Worm (Caenorhabditis elegans) whole organism, L3 larva: Measurements from ENCODE around the gene C07H4.1.

Source experiments
- fkh-10 ChIP-seq: sonication (generic microtip); optimal IDR thresholded peaks from 2 replicates; lab custom pipeline; 2017; ENCODE audit warnings: missing biosample characterization, missing genetic modification reagents, missing genetic modification characterization
- mdl-1 ChIP-seq: fragments of 150-350 bp; optimal IDR thresholded peaks from 2 replicates; lab custom pipeline; 2014; ENCODE audit warnings: missing biosample characterization, missing genetic modification characterization
- nhr-11 ChIP-seq: fragments of 150-350 bp; optimal IDR thresholded peaks from 2 replicates; lab custom pipeline; 2014; ENCODE audit warnings: missing biosample characterization, missing genetic modification characterization
- nhr-237 ChIP-seq: fragments of 150-350 bp; optimal IDR thresholded peaks from 2 replicates; lab custom pipeline; 2014; ENCODE audit warnings: missing biosample characterization, missing genetic modification characterization
- nhr-77 ChIP-seq: fragments of 150-350 bp; optimal IDR thresholded peaks from 2 replicates; lab custom pipeline; 2014; ENCODE audit warnings: missing biosample characterization, missing genetic modification characterization
- tbx-2 ChIP-seq: sonication (generic microtip); optimal IDR thresholded peaks from 2 replicates; lab custom pipeline; 2016; ENCODE audit warnings: mild to moderate bottlenecking, missing genetic modification characterization, missing compliant biosample characterization
- zag-1 ChIP-seq: fragments of 150-350 bp; optimal IDR thresholded peaks from 2 replicates; lab custom pipeline; 2014; ENCODE audit warnings: missing biosample characterization, missing genetic modification characterization
- ztf-11 ChIP-seq: fragments of 150-350 bp; optimal IDR thresholded peaks from 2 replicates; lab custom pipeline; 2014; ENCODE audit warnings: missing biosample characterization, missing genetic modification characterization

- TF ChIP-seq nhr-237 (tag; lab: Kevin White, UChicago) (no peak), nhr-77 (tag; lab: Kevin White, UChicago) (no peak), fkh-10 (GFP tag; lab: Kevin White, UChicago) (no peak), zag-1 (no peak), tbx-2 (tag; lab: Kevin White, UChicago) (no peak), ztf-11 (no peak), mdl-1 (tag; lab: Kevin White, UChicago) (peak; percentile 25), nhr-11 (tag; lab: Kevin White, UChicago) (no peak)
These were observed 20.3 kb upstream of the C07H4.1 start for ce11 chrII:9113759-9114158.
